Fruit fly (Drosophila melanogaster) whole organism, embryonic: ENCODE data around the gene Obp99b.

ENCODE experiments used
- Abd-B ChIP-seq: fragments of 200-800 bp; sonication (Bioruptor generic); optimal IDR thresholded peaks from 2 replicates; lab custom pipeline; 2018; ENCODE audit warnings: missing biosample characterization, mild to moderate bottlenecking, missing genetic modification characterization, moderate library complexity
- CG10267 ChIP-seq: fragments of 200-800 bp; sonication (Bioruptor generic); optimal IDR thresholded peaks from 2 replicates; lab custom pipeline; 2018; ENCODE audit warnings: missing biosample characterization, mild to moderate bottlenecking, missing genetic modification characterization, moderate library complexity
- CG10462 ChIP-seq: fragments of 200-800 bp; sonication (Bioruptor generic); optimal IDR thresholded peaks from 2 replicates; lab custom pipeline; 2016; ENCODE audit warnings: missing biosample characterization, missing genetic modification characterization
- CG11456 ChIP-seq: fragments of 200-800 bp; sonication (Bioruptor generic); IDR thresholded peaks from 3 replicates; pipeline ENCODE4 v1.3.6; 2022; ENCODE audit warnings: missing biosample characterization, missing genetic modification characterization
- CG12659 ChIP-seq: fragments of 200-800 bp; sonication (Bioruptor generic); optimal IDR thresholded peaks from 3 replicates; lab custom pipeline; 2017; ENCODE audit warnings: mild to moderate bottlenecking, missing biosample characterization, missing genetic modification reagents, missing genetic modification characterization
- CG13894 ChIP-seq: fragments of 200-800 bp; sonication (Bioruptor generic); optimal IDR thresholded peaks from 3 replicates; lab custom pipeline; 2018; ENCODE audit warnings: missing biosample characterization, mild to moderate bottlenecking, missing genetic modification characterization, moderate library complexity
- CG15514 ChIP-seq: fragments of 200-800 bp; sonication (Bioruptor generic); optimal IDR thresholded peaks from 3 replicates; lab custom pipeline; 2017; ENCODE audit warnings: missing biosample characterization, missing genetic modification characterization, mild to moderate bottlenecking, moderate library complexity, missing genetic modification reagents
- CG17568 ChIP-seq: fragments of 200-800 bp; sonication (Bioruptor generic); optimal IDR thresholded peaks from 2 replicates; lab custom pipeline; 2018; ENCODE audit warnings: missing biosample characterization, mild to moderate bottlenecking, missing genetic modification characterization, moderate library complexity
- CG3726 ChIP-seq: fragments of 200-800 bp; sonication (Bioruptor generic); IDR thresholded peaks from 3 replicates; pipeline ENCODE4, ENCODE4 v1.3.6; 2022; ENCODE audit warnings: missing biosample characterization, missing genetic modification characterization
- CG4360 ChIP-seq: fragments of 200-800 bp; sonication (Bioruptor generic); IDR thresholded peaks from 2 replicates; pipeline ENCODE4 v1.3.6; 2022; ENCODE audit warnings: missing biosample characterization, missing genetic modification characterization
- CG4820 ChIP-seq: fragments of 200-800 bp; sonication (Bioruptor generic); optimal IDR thresholded peaks from 3 replicates; lab custom pipeline; 2016; ENCODE audit warnings: missing biosample characterization, missing genetic modification characterization
- CG7745 ChIP-seq: fragments of 200-800 bp; sonication (Bioruptor generic); optimal IDR thresholded peaks from 2 replicates; lab custom pipeline; 2018; ENCODE audit warnings: missing biosample characterization, mild to moderate bottlenecking, missing genetic modification characterization, moderate library complexity
- CG7839 ChIP-seq: fragments of 200-800 bp; sonication (Bioruptor generic); optimal IDR thresholded peaks from 3 replicates; lab custom pipeline; 2018; ENCODE audit warnings: missing biosample characterization, mild to moderate bottlenecking, missing genetic modification characterization, moderate library complexity
- CG8359 ChIP-seq: fragments of 200-800 bp; sonication (Bioruptor generic); optimal IDR thresholded peaks from 2 replicates; lab custom pipeline; 2017; ENCODE audit warnings: missing biosample characterization, mild to moderate bottlenecking, missing genetic modification characterization, borderline replicate concordance
- CG8944 ChIP-seq: fragments of 200-800 bp; sonication (Bioruptor generic); optimal IDR thresholded peaks from 3 replicates; lab custom pipeline; 2016; ENCODE audit warnings: missing biosample characterization, missing genetic modification characterization
- Chrac-16 ChIP-seq: fragments of 200-800 bp; sonication (Bioruptor generic); optimal IDR thresholded peaks from 3 replicates; lab custom pipeline; 2016; ENCODE audit warnings: missing biosample characterization, missing genetic modification characterization
- D19B ChIP-seq: fragments of 200-800 bp; sonication (Bioruptor generic); optimal IDR thresholded peaks from 2 replicates; lab custom pipeline; 2017; ENCODE audit warnings: missing biosample characterization, mild to moderate bottlenecking, missing genetic modification characterization
- Deaf1 ChIP-seq: fragments of 200-800 bp; optimal IDR thresholded peaks from 3 replicates; lab custom pipeline; 2019; ENCODE audit warnings: missing biosample characterization, mild to moderate bottlenecking, missing genetic modification characterization, moderate library complexity
- Dfd ChIP-seq, 2 experiments: fragments of >200 bp; optimal IDR thresholded peaks; 2 replicates each; lab custom pipeline; 2017; ENCODE audit warnings: missing biosample characterization in 2 of 2, missing genetic modification characterization in 2 of 2
- HLHmδ ChIP-seq: fragments of 200-800 bp; sonication (Bioruptor generic); optimal IDR thresholded peaks from 2 replicates; lab custom pipeline; 2018; ENCODE audit warnings: missing biosample characterization, mild to moderate bottlenecking, missing genetic modification characterization, moderate library complexity
- HmgZ ChIP-seq: fragments of 200-800 bp; sonication (Bioruptor generic); optimal IDR thresholded peaks from 2 replicates; lab custom pipeline; 2018; ENCODE audit warnings: missing biosample characterization, mild to moderate bottlenecking, missing genetic modification characterization
- Hr39 ChIP-seq: fragments of >200 bp; optimal IDR thresholded peaks from 2 replicates; lab custom pipeline; 2017
- Hr51 ChIP-seq, 2 experiments: fragments of 200-800 bp; sonication (Bioruptor generic); optimal IDR thresholded peaks; 2 replicates in 1 of 2; 3 replicates in 1 of 2; lab custom pipeline; 2016 to 2018; ENCODE audit warnings: missing biosample characterization in 2 of 2, missing genetic modification characterization in 2 of 2, mild to moderate bottlenecking in 1 of 2, moderate library complexity in 1 of 2
- Jarid2 ChIP-seq: fragments of 200-800 bp; sonication (Bioruptor generic); optimal IDR thresholded peaks from 3 replicates; lab custom pipeline; 2017; ENCODE audit warnings: mild to moderate bottlenecking, missing biosample characterization, missing genetic modification reagents, missing genetic modification characterization
- Lhr ChIP-seq: fragments of 200-800 bp; sonication (Bioruptor generic); optimal IDR thresholded peaks from 3 replicates; lab custom pipeline; 2017; ENCODE audit warnings: mild to moderate bottlenecking, missing biosample characterization, missing genetic modification reagents, missing genetic modification characterization
- MESR4 ChIP-seq: fragments of 200-800 bp; sonication (Bioruptor generic); optimal IDR thresholded peaks from 2 replicates; lab custom pipeline; 2018; ENCODE audit warnings: missing biosample characterization, mild to moderate bottlenecking, missing genetic modification characterization, moderate library complexity
- Six4 ChIP-seq: fragments of 200-800 bp; sonication (Bioruptor generic); optimal IDR thresholded peaks from 2 replicates; lab custom pipeline; 2016; ENCODE audit warnings: missing biosample characterization, missing genetic modification characterization
- Sox102F ChIP-seq: fragments of 200-800 bp; sonication (Bioruptor generic); optimal IDR thresholded peaks from 2 replicates; lab custom pipeline; 2018; ENCODE audit warnings: missing biosample characterization, mild to moderate bottlenecking, missing genetic modification characterization, moderate library complexity
- Ssrp ChIP-seq: fragments of 200-800 bp; sonication (Bioruptor generic); optimal IDR thresholded peaks from 2 replicates; lab custom pipeline; 2018; ENCODE audit warnings: missing biosample characterization, mild to moderate bottlenecking, missing genetic modification characterization, moderate library complexity
- al ChIP-seq: fragments of 200-800 bp; sonication (Bioruptor generic); IDR thresholded peaks from 2 replicates; pipeline ENCODE4 v1.3.6; 2022; ENCODE audit warnings: missing biosample characterization, missing genetic modification characterization
- bcd ChIP-seq: fragments of 200-800 bp; sonication (Bioruptor generic); optimal IDR thresholded peaks from 2 replicates; lab custom pipeline; 2017; ENCODE audit warnings: missing biosample characterization, mild to moderate bottlenecking, missing genetic modification characterization
- crp ChIP-seq, 2 experiments: fragments of 200-800 bp; sonication (Bioruptor generic); optimal IDR thresholded peaks; 2 replicates in 1 of 2; 3 replicates in 1 of 2; lab custom pipeline; 2017; ENCODE audit warnings: missing biosample characterization in 2 of 2, missing genetic modification characterization in 2 of 2, mild to moderate bottlenecking in 1 of 2, moderate library complexity in 1 of 2
- dm ChIP-seq: fragments of 200-800 bp; sonication (Bioruptor generic); optimal IDR thresholded peaks from 3 replicates; lab custom pipeline; 2016; ENCODE audit warnings: missing biosample characterization, missing genetic modification characterization
- dysf ChIP-seq: fragments of 200-800 bp; sonication (Bioruptor generic); IDR thresholded peaks from 3 replicates; pipeline ENCODE4 v1.3.6; 2022; ENCODE audit warnings: missing biosample characterization, missing genetic modification characterization
- gce ChIP-seq: fragments of 200-800 bp; sonication (Bioruptor generic); IDR thresholded peaks from 3 replicates; pipeline ENCODE4 v1.3.6; 2022; ENCODE audit warnings: missing biosample characterization, missing genetic modification characterization
- gem ChIP-seq: fragments of 200-800 bp; sonication (Bioruptor generic); optimal IDR thresholded peaks from 2 replicates; lab custom pipeline; 2019; ENCODE audit warnings: missing biosample characterization, mild to moderate bottlenecking, missing genetic modification characterization, moderate library complexity
- hbn ChIP-seq: fragments of 200-800 bp; sonication (Bioruptor generic); IDR thresholded peaks from 2 replicates; pipeline ENCODE4 v1.3.6; 2022; ENCODE audit warnings: missing biosample characterization, missing genetic modification characterization; ENCODE audit not compliant: partially characterized antibody
- her ChIP-seq: fragments of 200-800 bp; sonication (Bioruptor generic); optimal IDR thresholded peaks from 2 replicates; lab custom pipeline; 2016; ENCODE audit warnings: missing biosample characterization, missing genetic modification characterization
- insv ChIP-seq, 2 experiments: fragments of 200-800 bp; sonication (Bioruptor generic); optimal IDR thresholded peaks; 3 replicates each; lab custom pipeline; 2016 to 2018; ENCODE audit warnings: missing biosample characterization in 2 of 2, missing genetic modification characterization in 2 of 2
- kay ChIP-seq: fragments of 200-800 bp; sonication (Bioruptor generic); optimal IDR thresholded peaks from 2 replicates; lab custom pipeline; 2016; ENCODE audit warnings: missing biosample characterization, missing genetic modification characterization
- lilli ChIP-seq: fragments of 200-800 bp; sonication (Bioruptor generic); optimal IDR thresholded peaks from 3 replicates; lab custom pipeline; 2016; ENCODE audit warnings: missing biosample characterization, missing genetic modification characterization
- phol ChIP-seq: fragments of 200-800 bp; sonication (Bioruptor generic); optimal IDR thresholded peaks from 3 replicates; lab custom pipeline; 2018; ENCODE audit warnings: missing biosample characterization, mild to moderate bottlenecking, missing genetic modification characterization, moderate library complexity
- prd ChIP-seq, 3 experiments: fragments of >200 bp in 2 of 3; fragments of 200-800 bp in 1 of 3; sonication (Bioruptor generic) in 1 of 3; optimal IDR thresholded peaks in 2 of 3; IDR thresholded peaks in 1 of 3; 2 replicates in 2 of 3; 3 replicates in 1 of 3; pipeline versions ENCODE4 v1.3.6 to Lab custom; 2017 to 2022; ENCODE audit warnings: missing biosample characterization in 1 of 3, missing genetic modification characterization in 1 of 3
- pzg ChIP-seq: fragments of 200-800 bp; sonication (Bioruptor generic); optimal IDR thresholded peaks from 3 replicates; lab custom pipeline; 2018; ENCODE audit warnings: missing biosample characterization, mild to moderate bottlenecking, missing genetic modification characterization, moderate library complexity
- tin ChIP-seq: fragments of 200-800 bp; sonication (Bioruptor generic); optimal IDR thresholded peaks from 3 replicates; lab custom pipeline; 2016; ENCODE audit warnings: missing biosample characterization, missing genetic modification characterization
- tna ChIP-seq: fragments of 200-800 bp; sonication (Bioruptor generic); IDR thresholded peaks from 2 replicates; pipeline ENCODE4 v1.3.6; 2022; ENCODE audit warnings: missing biosample characterization, missing genetic modification characterization; ENCODE audit not compliant: partially characterized antibody
- toy ChIP-seq: fragments of 200-800 bp; sonication (Bioruptor generic); IDR thresholded peaks from 2 replicates; pipeline ENCODE4 v1.3.6; 2022; ENCODE audit warnings: missing biosample characterization, missing genetic modification characterization
- usp ChIP-seq: fragments of >200 bp; optimal IDR thresholded peaks from 2 replicates; lab custom pipeline; 2017; ENCODE audit warnings: missing biosample characterization, missing genetic modification characterization

Obp99b gene

dm6 chr3R:29758129-29758733 lies 41.5 kb upstream of the Obp99b start (continued):
- no peak for TF ChIP-seq bcd (GFP tag; lab: Kevin White, UChicago)
- no peak for TF ChIP-seq MESR4 (GFP tag; lab: Kevin White, UChicago)
- 0 out of 3 replicates have a peak, but pooled peaks have one; percentile 8 for TF ChIP-seq dysf
- no peak for TF ChIP-seq usp (GFP tag; lab: Kevin White, UChicago)
- TF ChIP-seq HmgZ (tag; lab: Kevin White, UChicago) = no peak
- no peak for TF ChIP-seq Chrac-16 (GFP tag; lab: Kevin White, UChicago)
- TF ChIP-seq Abd-B = no peak
- 0 out of 3 replicates have a peak, but pooled peaks have one; percentile 17 for TF ChIP-seq CG11456 (GFP tag; lab: Robert Waterston, UW)
- no peak for TF ChIP-seq tin (GFP tag; lab: Kevin White, UChicago)
- no peak for TF ChIP-seq prd (optimal IDR thresholded peaks at IDR 0.05; lab: Kevin White, UChicago)
- TF ChIP-seq prd (GFP tag; IDR thresholded peaks at IDR 0.05; lab: Robert Waterston, UW) = 0 out of 3 replicates have a peak, but pooled peaks have one; percentile 20
- TF ChIP-seq CG13894 (tag; lab: Kevin White, UChicago) = no peak
- TF ChIP-seq CG12659 = no peak
- TF ChIP-seq CG8359 (GFP tag; lab: Kevin White, UChicago) = no peak
- TF ChIP-seq her (GFP tag; lab: Kevin White, UChicago) = no peak
- no peak for TF ChIP-seq CG3726 (GFP tag; lab: Robert Waterston, UW)
- no peak for TF ChIP-seq D19B (GFP tag; lab: Kevin White, UChicago)

- no peak for TF ChIP-seq tna (GFP tag; lab: Robert Waterston, UW)
- no peak for TF ChIP-seq CG15514 (GFP tag; lab: Kevin White, UChicago)
- no peak for TF ChIP-seq Six4 (GFP tag; lab: Kevin White, UChicago)
- TF ChIP-seq Ssrp = peak; percentile 2
- TF ChIP-seq gce (GFP tag; lab: Robert Waterston, UW) = no peak
- peak in 1 of 2 experiments; percentile 6 for TF ChIP-seq Hr51 (GFP tag; optimal IDR thresholded peaks at IDR 0.05; lab: Kevin White, UChicago)
- no peak for TF ChIP-seq al (GFP tag; lab: Robert Waterston, UW)
- no peak for TF ChIP-seq CG4360 (GFP tag; lab: Robert Waterston, UW)
- TF ChIP-seq CG8944 = no peak
- TF ChIP-seq dm (GFP tag; lab: Kevin White, UChicago) = no peak
- no peak for TF ChIP-seq hbn
- TF ChIP-seq insv (GFP tag; optimal IDR thresholded peaks at IDR 0.05; lab: Kevin White, UChicago) = no peak
- peak; percentile 35 for TF ChIP-seq gem (tag; lab: Kevin White, UChicago)
- no peak for TF ChIP-seq CG17568 (GFP tag; lab: Kevin White, UChicago)
- no peak for TF ChIP-seq CG4820
- TF ChIP-seq CG10462 (GFP tag; lab: Kevin White, UChicago) = no peak
- TF ChIP-seq crp (GFP tag; optimal IDR thresholded peaks at IDR 0.05; lab: Kevin White, UChicago) = no peak
- TF ChIP-seq CG7839 (tag; lab: Kevin White, UChicago) = peak; percentile 5
- no peak for TF ChIP-seq Lhr (GFP tag; lab: Kevin White, UChicago)
- TF ChIP-seq toy = no peak
- no peak for TF ChIP-seq Hr39 (lab: Kevin White, UChicago)
- TF ChIP-seq HLHmδ (GFP tag; lab: Kevin White, UChicago) = no peak
- TF ChIP-seq Deaf1 (tag; lab: Kevin White, UChicago) = no peak
- TF ChIP-seq Sox102F (GFP tag; lab: Kevin White, UChicago) = peak; percentile 3
- no peak for TF ChIP-seq Jarid2 (GFP tag; lab: Kevin White, UChicago)
- no peak for TF ChIP-seq CG10267 (tag; lab: Kevin White, UChicago)
- no peak for TF ChIP-seq phol (tag; lab: Kevin White, UChicago)
- TF ChIP-seq Dfd (GFP tag; optimal IDR thresholded peaks at IDR 0.05; lab: Kevin White, UChicago) = no peak
- TF ChIP-seq CG7745 (tag; lab: Kevin White, UChicago) = no peak
- no peak for TF ChIP-seq kay (GFP tag; lab: Kevin White, UChicago)
- TF ChIP-seq pzg (GFP tag; lab: Kevin White, UChicago) = no peak
- TF ChIP-seq lilli (GFP tag; lab: Kevin White, UChicago) = no peak
Observed at dm6 chr3R:29757681-29758080, 41.0 kb upstream of the Obp99b start.
